Fruit fly (Drosophila melanogaster): ENCODE data around the gene CG31815.

CG31815 gene

dm6 chr2L:16643961-16644360 lies 38.3 kb downstream of the CG31815 start (continued):
- TF ChIP-seq CG15336 (GFP tag; IDR thresholded peaks at IDR 0.05), result peak; percentile 74
- peak; percentile 55 for TF ChIP-seq topi (GFP tag; optimal IDR thresholded peaks at IDR 0.05)
- peak; percentile 54 for TF ChIP-seq vri (GFP tag; optimal IDR thresholded peaks at IDR 0.05)
- no peak for TF ChIP-seq CG9139 (GFP tag; optimal IDR thresholded peaks at IDR 0.05)
- TF ChIP-seq CG8319 (GFP tag; optimal IDR thresholded peaks at IDR 0.05), result peak; percentile 37
- TF ChIP-seq CG6792 (GFP tag; optimal IDR thresholded peaks at IDR 0.05), result peak; percentile 67
- no peak for TF ChIP-seq dsx (GFP tag; optimal IDR thresholded peaks at IDR 0.05; ENCODE audit: poor library complexity, severe bottlenecking)
- TF ChIP-seq CG6163 (GFP tag; IDR thresholded peaks at IDR 0.05), result peak; percentile 62
- TF ChIP-seq CG10631 (GFP tag; optimal IDR thresholded peaks at IDR 0.05), result peak; percentile 32
- peak; percentile 60 for TF ChIP-seq achi (GFP tag; optimal IDR thresholded peaks at IDR 0.05)
- TF ChIP-seq Ets96B (tag; optimal IDR thresholded peaks at IDR 0.05), result peak; percentile 32
- peak; percentile 38 for TF ChIP-seq CG1621 (tag; optimal IDR thresholded peaks at IDR 0.05)
- peak; percentile 59 for TF ChIP-seq CG8632 (GFP tag; optimal IDR thresholded peaks at IDR 0.05)
- TF ChIP-seq Blimp-1 (GFP tag; optimal IDR thresholded peaks at IDR 0.05), result peak; percentile 43
- TF ChIP-seq lz (GFP tag; optimal IDR thresholded peaks at IDR 0.05), result peak; percentile 60
- TF ChIP-seq Sox102F (GFP tag; optimal IDR thresholded peaks at IDR 0.05), result peak; percentile 71
- peak; percentile 65 for TF ChIP-seq Eip75B (GFP tag; optimal IDR thresholded peaks at IDR 0.05)
- TF ChIP-seq Hr39 (GFP tag; optimal IDR thresholded peaks at IDR 0.05), result peak; percentile 73
- no peak for TF ChIP-seq CG16779 (tag; optimal IDR thresholded peaks at IDR 0.05)
- TF ChIP-seq Lpt (GFP tag; optimal IDR thresholded peaks at IDR 0.05), result peak; percentile 46
- TF ChIP-seq fd59A (GFP tag; optimal IDR thresholded peaks at IDR 0.05), result peak; percentile 14

dm6 chr2L:16645479-16646302 lies 40.1 kb downstream of the CG31815 start:
- TF ChIP-seq CG10631 (GFP tag; optimal IDR thresholded peaks at IDR 0.05) (peak; percentile 15), Hr4 (GFP tag; optimal IDR thresholded peaks at IDR 0.05) (no peak), Sox14 (GFP tag; optimal IDR thresholded peaks at IDR 0.05) (peak; percentile 13), Lpt (GFP tag; optimal IDR thresholded peaks at IDR 0.05) (no peak), Eip75B (GFP tag; optimal IDR thresholded peaks at IDR 0.05) (peak; percentile 2), Hr38 (GFP tag; optimal IDR thresholded peaks at IDR 0.05) (no peak), achi (GFP tag; optimal IDR thresholded peaks at IDR 0.05) (peak; percentile 0), esn (GFP tag; optimal IDR thresholded peaks at IDR 0.05) (peak; percentile 49), CG1621 (tag; optimal IDR thresholded peaks at IDR 0.05) (no peak), vri (GFP tag; optimal IDR thresholded peaks at IDR 0.05) (no peak), net (GFP tag; optimal IDR thresholded peaks at IDR 0.05) (no peak), CG6792 (GFP tag; optimal IDR thresholded peaks at IDR 0.05) (no peak), CG10669 (GFP tag; optimal IDR thresholded peaks at IDR 0.05) (no peak), Eip78C (GFP tag) (peak; percentile 79), Gug (GFP tag; IDR thresholded peaks at IDR 0.05) (no peak), Smox (GFP tag; optimal IDR thresholded peaks at IDR 0.05) (peak; percentile 19), eg (GFP tag; IDR thresholded peaks at IDR 0.05) (peak; percentile 32; the same call in 1 of the 3 replicates), Sox15 (GFP tag; optimal IDR thresholded peaks at IDR 0.05) (no peak), CG34406 (GFP tag; optimal IDR thresholded peaks at IDR 0.05) (no peak), fd59A (GFP tag; optimal IDR thresholded peaks at IDR 0.05) (no peak), Sox102F (GFP tag; optimal IDR thresholded peaks at IDR 0.05) (no peak), Ets21C (GFP tag; optimal IDR thresholded peaks at IDR 0.05) (no peak), dac (GFP tag; optimal IDR thresholded peaks at IDR 0.05) (no peak), CG9139 (GFP tag; optimal IDR thresholded peaks at IDR 0.05) (no peak), CG6276 (GFP tag; optimal IDR thresholded peaks at IDR 0.05) (no peak), Met (GFP tag; optimal IDR thresholded peaks at IDR 0.05) (peak; percentile 20), dsx (GFP tag; optimal IDR thresholded peaks at IDR 0.05; ENCODE audit: poor library complexity, severe bottlenecking) (no peak), CG3032 (tag; optimal IDR thresholded peaks at IDR 0.05) (peak; percentile 21), CG3919 (GFP tag; optimal IDR thresholded peaks at IDR 0.05) (peak; percentile 26), fd85E (GFP tag; optimal IDR thresholded peaks at IDR 0.05) (no peak), CG8319 (GFP tag; optimal IDR thresholded peaks at IDR 0.05) (no peak), CG6163 (GFP tag; IDR thresholded peaks at IDR 0.05) (no peak), Eip93F (GFP tag; optimal IDR thresholded peaks at IDR 0.05) (no peak), svp (GFP tag) (peak; percentile 73), OdsH (GFP tag; optimal IDR thresholded peaks at IDR 0.05) (no peak), Blimp-1 (GFP tag; optimal IDR thresholded peaks at IDR 0.05) (peak; percentile 40), CG16779 (tag; optimal IDR thresholded peaks at IDR 0.05) (no peak), pdm3 (GFP tag; optimal IDR thresholded peaks at IDR 0.05) (no peak), Ets96B (tag; optimal IDR thresholded peaks at IDR 0.05) (peak; percentile 22), CG11294 (GFP tag; IDR thresholded peaks at IDR 0.05) (no peak), spab (GFP tag; optimal IDR thresholded peaks at IDR 0.05) (no peak)
